Fruit fly (Drosophila melanogaster) whole organism, prepupa: Measurements from ENCODE around the gene CG15641.

ENCODE experiments used
- CG10631 ChIP-seq: fragments of 200-800 bp; sonication (Bioruptor generic); optimal IDR thresholded peaks from 2 replicates; lab custom pipeline; 2016; ENCODE audit warnings: missing biosample characterization, missing genetic modification characterization
- CG15336 ChIP-seq: fragments of 200-800 bp; sonication (Bioruptor generic); IDR thresholded peaks from 2 replicates; pipeline ENCODE4 v1.3.6; 2022; ENCODE audit warnings: missing biosample characterization, missing genetic modification characterization
- CG1621 ChIP-seq: fragments of 200-800 bp; sonication (Bioruptor generic); optimal IDR thresholded peaks from 3 replicates; lab custom pipeline; 2018; ENCODE audit warnings: missing biosample characterization, mild to moderate bottlenecking, missing genetic modification characterization
- CG32006 ChIP-seq: fragments of 200-800 bp; sonication (Bioruptor generic); optimal IDR thresholded peaks from 3 replicates; lab custom pipeline; 2017; ENCODE audit warnings: missing biosample characterization, mild to moderate bottlenecking, missing genetic modification characterization
- CG3919 ChIP-seq: fragments of 200-800 bp; sonication (Bioruptor generic); optimal IDR thresholded peaks from 3 replicates; lab custom pipeline; 2016; ENCODE audit warnings: missing biosample characterization, missing genetic modification characterization
- CG4318 ChIP-seq: fragments of 200-800 bp; sonication (Bioruptor generic); optimal IDR thresholded peaks from 3 replicates; lab custom pipeline; 2017; ENCODE audit warnings: missing biosample characterization, mild to moderate bottlenecking, missing genetic modification characterization
- CG6792 ChIP-seq: fragments of 200-800 bp; sonication (Bioruptor generic); optimal IDR thresholded peaks from 3 replicates; lab custom pipeline; 2016; ENCODE audit warnings: missing biosample characterization, missing genetic modification characterization
- CG6808 ChIP-seq: fragments of 200-800 bp; sonication (Bioruptor generic); optimal IDR thresholded peaks from 3 replicates; lab custom pipeline; 2017; ENCODE audit warnings: missing biosample characterization, missing genetic modification characterization, mild to moderate bottlenecking, moderate library complexity, missing genetic modification reagents
- CG8632 ChIP-seq: fragments of 200-800 bp; sonication (Bioruptor generic); optimal IDR thresholded peaks from 3 replicates; lab custom pipeline; 2016; ENCODE audit warnings: missing biosample characterization, missing genetic modification characterization
- CG9139 ChIP-seq: fragments of 200-800 bp; sonication (Bioruptor generic); optimal IDR thresholded peaks from 3 replicates; lab custom pipeline; 2017; ENCODE audit warnings: missing biosample characterization, mild to moderate bottlenecking, missing genetic modification characterization
- Eip75B ChIP-seq: fragments of 200-800 bp; sonication (Bioruptor generic); optimal IDR thresholded peaks from 3 replicates; lab custom pipeline; 2016; ENCODE audit warnings: missing biosample characterization, missing genetic modification characterization
- Eip78C ChIP-seq: fragments of 200-800 bp; sonication (Bioruptor generic); peaks from one replicate; lab custom pipeline; 2016; ENCODE audit warnings: missing biosample characterization, missing genetic modification characterization
- Ets21C ChIP-seq: fragments of 200-800 bp; sonication (Bioruptor generic); optimal IDR thresholded peaks from 3 replicates; lab custom pipeline; 2016; ENCODE audit warnings: missing biosample characterization, missing genetic modification characterization
- Gug ChIP-seq: fragments of 200-800 bp; sonication (Bioruptor generic); IDR thresholded peaks from 2 replicates; pipeline ENCODE4 v1.3.6; 2022; ENCODE audit warnings: missing biosample characterization, missing genetic modification characterization
- Hr39 ChIP-seq: fragments of 200-800 bp; sonication (Bioruptor generic); optimal IDR thresholded peaks from 2 replicates; lab custom pipeline; 2016; ENCODE audit warnings: missing biosample characterization, missing genetic modification characterization
- Lpt ChIP-seq: fragments of 200-800 bp; sonication (Bioruptor generic); optimal IDR thresholded peaks from 3 replicates; lab custom pipeline; 2016; ENCODE audit warnings: missing biosample characterization, missing genetic modification characterization
- OdsH ChIP-seq: fragments of 200-800 bp; sonication (Bioruptor generic); optimal IDR thresholded peaks from 3 replicates; lab custom pipeline; 2016; ENCODE audit warnings: missing biosample characterization, missing genetic modification characterization
- Sox14 ChIP-seq: fragments of 200-800 bp; sonication (Bioruptor generic); optimal IDR thresholded peaks from 3 replicates; lab custom pipeline; 2016; ENCODE audit warnings: missing biosample characterization, missing genetic modification characterization
- acj6 ChIP-seq: fragments of 200-800 bp; sonication (Bioruptor generic); optimal IDR thresholded peaks from 3 replicates; lab custom pipeline; 2016; ENCODE audit warnings: missing biosample characterization, missing genetic modification characterization
- cyc ChIP-seq: fragments of 200-800 bp; sonication (Bioruptor generic); optimal IDR thresholded peaks from 3 replicates; lab custom pipeline; 2016; ENCODE audit warnings: missing biosample characterization, missing genetic modification characterization
- dac ChIP-seq: fragments of 200-800 bp; sonication (Bioruptor generic); optimal IDR thresholded peaks from 2 replicates; lab custom pipeline; 2017; ENCODE audit warnings: missing biosample characterization, mild to moderate bottlenecking, missing genetic modification characterization
- dsx ChIP-seq: fragments of 200-800 bp; optimal IDR thresholded peaks from 3 replicates; lab custom pipeline; 2019; ENCODE audit warnings: missing biosample characterization, mild to moderate bottlenecking, missing genetic modification characterization, moderate library complexity; ENCODE audit not compliant: poor library complexity, severe bottlenecking
- esn ChIP-seq: fragments of 200-800 bp; sonication (Bioruptor generic); optimal IDR thresholded peaks from 2 replicates; lab custom pipeline; 2016; ENCODE audit warnings: missing biosample characterization, mild to moderate bottlenecking, missing genetic modification characterization, moderate library complexity
- fd59A ChIP-seq: fragments of 200-800 bp; sonication (Bioruptor generic); optimal IDR thresholded peaks from 2 replicates; lab custom pipeline; 2017; ENCODE audit warnings: missing biosample characterization, mild to moderate bottlenecking, missing genetic modification characterization, missing genetic modification reagents
- fkh ChIP-seq: fragments of 200-800 bp; sonication (Bioruptor generic); optimal IDR thresholded peaks from 3 replicates; lab custom pipeline; 2017; ENCODE audit warnings: missing biosample characterization, mild to moderate bottlenecking, missing genetic modification characterization, moderate library complexity
- lz ChIP-seq: fragments of 200-800 bp; sonication (Bioruptor generic); optimal IDR thresholded peaks from 3 replicates; lab custom pipeline; 2016; ENCODE audit warnings: missing biosample characterization, missing genetic modification characterization
- net ChIP-seq: fragments of 200-800 bp; sonication (Bioruptor generic); optimal IDR thresholded peaks from 3 replicates; lab custom pipeline; 2016; ENCODE audit warnings: missing biosample characterization, missing genetic modification characterization
- pdm3 ChIP-seq: fragments of 200-800 bp; sonication (Bioruptor generic); optimal IDR thresholded peaks from 3 replicates; lab custom pipeline; 2016; ENCODE audit warnings: missing biosample characterization, missing genetic modification characterization
- salr ChIP-seq, 2 experiments: fragments of 200-800 bp; sonication (Bioruptor generic); optimal IDR thresholded peaks; 3 replicates each; lab custom pipeline; 2016 to 2018; ENCODE audit warnings: missing biosample characterization in 2 of 2, missing genetic modification characterization in 2 of 2, mild to moderate bottlenecking in 1 of 2
- spab ChIP-seq: fragments of 200-800 bp; sonication (Bioruptor generic); optimal IDR thresholded peaks from 2 replicates; lab custom pipeline; 2017; ENCODE audit warnings: missing biosample characterization, mild to moderate bottlenecking, missing genetic modification characterization, missing genetic modification reagents
- ss ChIP-seq, 2 experiments: fragments of 200-800 bp; sonication (Bioruptor generic); optimal IDR thresholded peaks; 2 replicates in 1 of 2; 3 replicates in 1 of 2; lab custom pipeline; 2017 to 2018; ENCODE audit warnings: mild to moderate bottlenecking in 2 of 2, missing biosample characterization in 2 of 2, missing genetic modification characterization in 2 of 2, moderate library complexity in 1 of 2
- vri ChIP-seq: fragments of 200-800 bp; sonication (Bioruptor generic); optimal IDR thresholded peaks from 3 replicates; lab custom pipeline; 2016; ENCODE audit warnings: missing biosample characterization, mild to moderate bottlenecking, missing genetic modification characterization

Gene CG15641

DNA sequence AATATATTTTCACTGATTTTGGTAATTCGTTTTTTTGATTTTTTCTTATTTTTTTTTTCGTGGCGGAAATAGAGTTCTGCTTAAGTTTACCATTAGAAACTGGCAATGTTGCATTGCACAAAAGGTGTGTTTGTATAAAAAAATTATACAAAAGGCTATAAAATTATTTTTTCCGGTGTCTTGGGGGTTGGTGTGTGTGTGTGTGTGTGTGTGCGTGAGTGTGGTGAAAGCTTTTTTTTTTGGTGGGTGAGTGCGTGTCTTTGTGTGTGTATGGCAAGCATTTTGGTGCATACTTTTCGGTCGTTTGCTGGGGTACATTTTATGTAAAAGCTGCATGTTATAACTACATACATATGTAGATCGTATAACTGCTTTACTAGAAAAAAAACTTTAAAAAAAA lies 43.7 kb downstream of the CG15641 start (continued):
- TF ChIP-seq CG3919 (no peak), CG4318 (GFP tag; lab: Kevin White, UChicago) (no peak), Eip78C (GFP tag; lab: Kevin White, UChicago) (peak; percentile 68), CG6792 (GFP tag; lab: Kevin White, UChicago) (peak; percentile 32), Ets21C (GFP tag; lab: Kevin White, UChicago) (peak; percentile 29), Gug (GFP tag; lab: Robert Waterston, UW) (no peak), fd59A (GFP tag; lab: Kevin White, UChicago) (no peak), dac (GFP tag; lab: Kevin White, UChicago) (no peak), CG1621 (tag; lab: Kevin White, UChicago) (no peak), cyc (GFP tag; lab: Kevin White, UChicago) (peak; percentile 38), fkh (no peak), esn (GFP tag; lab: Kevin White, UChicago) (peak; percentile 70), dsx (GFP tag; lab: Kevin White, UChicago) (no peak), vri (peak; percentile 20), CG8632 (GFP tag; lab: Kevin White, UChicago) (peak; percentile 30), CG6808 (GFP tag; lab: Kevin White, UChicago) (no peak), Eip75B (no peak), CG15336 (GFP tag; lab: Robert Waterston, UW) (0 out of 2 replicates have a peak, but pooled peaks have one; percentile 15), spab (no peak), CG9139 (GFP tag; lab: Kevin White, UChicago) (no peak), Sox14 (GFP tag; lab: Kevin White, UChicago) (peak; percentile 11), OdsH (GFP tag; lab: Kevin White, UChicago) (peak; percentile 29), Hr39 (peak; percentile 42), Lpt (GFP tag; lab: Kevin White, UChicago) (no peak), CG32006 (GFP tag; lab: Kevin White, UChicago) (no peak), net (GFP tag; lab: Kevin White, UChicago) (no peak), salr (GFP tag; optimal IDR thresholded peaks at IDR 0.05; lab: Kevin White, UChicago) (no peak), pdm3 (GFP tag; lab: Kevin White, UChicago) (peak; percentile 48), lz (peak; percentile 60), ss (GFP tag; optimal IDR thresholded peaks at IDR 0.05; lab: Kevin White, UChicago) (no peak), CG10631 (GFP tag; lab: Kevin White, UChicago) (no peak), acj6 (GFP tag; lab: Kevin White, UChicago) (peak; percentile 26)
